Fruit fly (Drosophila melanogaster): Measurements from ENCODE around the gene trp.
"Not testable (repeated sequence)": the region's sequence is repeated elsewhere in the genome, so short reads cannot be mapped to it uniquely, and the experiment has no call there.

- TF ChIP-seq CG11294 (GFP tag; IDR thresholded peaks at IDR 0.05); Hr38 (GFP tag; optimal IDR thresholded peaks at IDR 0.05); CG6792 (GFP tag; optimal IDR thresholded peaks at IDR 0.05); eg (GFP tag; IDR thresholded peaks at IDR 0.05); CG10669 (GFP tag; optimal IDR thresholded peaks at IDR 0.05); CG6854 (GFP tag; optimal IDR thresholded peaks at IDR 0.05); CG16779 (tag; optimal IDR thresholded peaks at IDR 0.05); CG11902 (GFP tag; optimal IDR thresholded peaks at IDR 0.05); Lpt (GFP tag; optimal IDR thresholded peaks at IDR 0.05); svp (GFP tag): not testable (repeated sequence)
These were observed 4.4 kb upstream of the trp start, which contains the start of gene Jon99Cii for dm6 chr3R:29924515-29924914.

Data from whole organism, prepupa.